Worm (Caenorhabditis elegans) whole organism, young adult: ENCODE measurements around the gene pccb-1.
A peak's percentile ranks its signal among the peaks of the same experiment; 100 is the strongest.

Experiments
- C06A6.2 ChIP-seq: fragments of 200-800 bp; sonication (Bioruptor generic); conservative IDR thresholded peaks from 2 replicates; pipeline ENCODE4 v1.3.6; 2022; ENCODE audit warnings: missing genetic modification characterization, missing compliant biosample characterization
- C17E4.6 ChIP-seq: fragments of 200-800 bp; sonication (Bioruptor generic); IDR thresholded peaks from 2 replicates; pipeline ENCODE4 v1.3.6; 2022; ENCODE audit warnings: missing genetic modification reagents, missing genetic modification characterization, missing compliant biosample characterization
- F10E7.11 ChIP-seq: sonication (generic microtip); optimal IDR thresholded peaks from 2 replicates; lab custom pipeline; 2017; ENCODE audit warnings: mild to moderate bottlenecking, missing genetic modification characterization, moderate library complexity, missing compliant biosample characterization
- F39B2.1 ChIP-seq: fragments of 200-800 bp; sonication (Bioruptor generic); IDR thresholded peaks from 2 replicates; pipeline ENCODE4 v1.3.6; 2022; ENCODE audit warnings: missing genetic modification reagents, missing genetic modification characterization, missing compliant biosample characterization
- F57A8.1 ChIP-seq: fragments of 200-800 bp; sonication (Bioruptor generic); optimal IDR thresholded peaks from 2 replicates; lab custom pipeline; 2018; ENCODE audit warnings: mild to moderate bottlenecking, missing genetic modification characterization, moderate library complexity, missing compliant biosample characterization
- F57C9.4 ChIP-seq: sonication (generic microtip); optimal IDR thresholded peaks from 2 replicates; lab custom pipeline; 2017; ENCODE audit warnings: mild to moderate bottlenecking, missing genetic modification characterization, missing compliant biosample characterization
- K11D2.4 ChIP-seq: fragments of 200-800 bp; sonication (Bioruptor generic); IDR thresholded peaks from 2 replicates; pipeline ENCODE4 v1.3.6; 2022; ENCODE audit warnings: missing genetic modification reagents, missing genetic modification characterization, missing compliant biosample characterization
- Y56A3A.18 ChIP-seq: fragments of 200-800 bp; sonication (Bioruptor generic); IDR thresholded peaks from 2 replicates; pipeline ENCODE4 v1.3.6; 2022; ENCODE audit warnings: missing genetic modification reagents, missing genetic modification characterization, missing compliant biosample characterization
- Y79H2A.3 ChIP-seq: fragments of 200-800 bp; sonication (Bioruptor generic); conservative IDR thresholded peaks from 2 replicates; pipeline ENCODE4 v1.3.6; 2022; ENCODE audit warnings: missing genetic modification reagents, missing genetic modification characterization, missing compliant biosample characterization
- Y95B8A.8 ChIP-seq: fragments of 200-800 bp; sonication (Bioruptor generic); IDR thresholded peaks from 2 replicates; pipeline ENCODE4 v1.3.6; 2022; ENCODE audit warnings: missing genetic modification reagents, missing genetic modification characterization, missing compliant biosample characterization
- ZK185.1 ChIP-seq: sonication (generic microtip); optimal IDR thresholded peaks from 2 replicates; lab custom pipeline; 2016; ENCODE audit warnings: mild to moderate bottlenecking, missing genetic modification characterization, missing compliant biosample characterization; ENCODE audit not compliant: poor library complexity, severe bottlenecking
- ama-1 ChIP-seq, 3 experiments: fragments of 150-350 bp in 1 of 3; sonication (generic microtip) in 2 of 3; optimal IDR thresholded peaks; 2 replicates each; lab custom pipeline; 2014 to 2018; ENCODE audit warnings: missing biosample characterization in 2 of 3, missing genetic modification characterization in 2 of 3, missing genetic modification reagents in 2 of 3
- cebp-1 ChIP-seq, 2 experiments: fragments of 200-800 bp in 1 of 2; sonication (Bioruptor generic) in 1 of 2; sonication (generic microtip) in 1 of 2; IDR thresholded peaks in 1 of 2; optimal IDR thresholded peaks in 1 of 2; 2 replicates each; pipeline versions ENCODE4 v1.3.6 to Lab custom; 2017 to 2022; ENCODE audit warnings: missing compliant biosample characterization in 2 of 2, missing genetic modification characterization in 2 of 2, mild to moderate bottlenecking in 1 of 2, missing genetic modification reagents in 1 of 2, moderate library complexity in 1 of 2
- ceh-27 ChIP-seq: fragments of 200-800 bp; sonication (Bioruptor generic); optimal IDR thresholded peaks from 2 replicates; lab custom pipeline; 2018; ENCODE audit warnings: mild to moderate bottlenecking, missing genetic modification characterization, moderate library complexity, missing compliant biosample characterization
- ceh-58 ChIP-seq: fragments of 200-800 bp; sonication (Bioruptor generic); IDR thresholded peaks from 2 replicates; pipeline ENCODE4 v1.3.6; 2022; ENCODE audit warnings: missing genetic modification characterization, missing compliant biosample characterization
- ceh-91 ChIP-seq: fragments of 200-800 bp; sonication (Bioruptor generic); IDR thresholded peaks from 2 replicates; pipeline ENCODE4 v1.3.6; 2022; ENCODE audit warnings: missing genetic modification reagents, missing genetic modification characterization, missing compliant biosample characterization
- die-1 ChIP-seq: sonication (generic microtip); optimal IDR thresholded peaks from 2 replicates; lab custom pipeline; 2016; ENCODE audit warnings: missing genotype, mild to moderate bottlenecking, missing genetic modification characterization, missing compliant biosample characterization
- dox-1 ChIP-seq: fragments of 200-800 bp; sonication (Bioruptor generic); IDR thresholded peaks from 2 replicates; pipeline ENCODE4 v1.3.6; 2022; ENCODE audit warnings: missing genetic modification reagents, missing genetic modification characterization, missing compliant biosample characterization
- egl-18 ChIP-seq: fragments of 200-800 bp; sonication (Bioruptor generic); IDR thresholded peaks from 2 replicates; pipeline ENCODE4 v1.3.6; 2022; ENCODE audit warnings: missing genetic modification reagents, missing genetic modification characterization, missing compliant biosample characterization
- gei-17 ChIP-seq: fragments of 200-800 bp; sonication (Bioruptor generic); optimal IDR thresholded peaks from 2 replicates; lab custom pipeline; 2018; ENCODE audit warnings: mild to moderate bottlenecking, missing genetic modification characterization, missing compliant biosample characterization
- hmg-20 ChIP-seq: fragments of 200-800 bp; sonication (Bioruptor generic); IDR thresholded peaks from 2 replicates; pipeline ENCODE4 v1.3.6; 2022; ENCODE audit warnings: missing genetic modification reagents, missing genetic modification characterization, missing compliant biosample characterization
- hsf-1 ChIP-seq: fragments of 200-800 bp; sonication (Bioruptor generic); IDR thresholded peaks from 2 replicates; pipeline ENCODE4 v1.3.6; 2022; ENCODE audit warnings: missing genetic modification reagents, missing genetic modification characterization, missing compliant biosample characterization
- lin-35 ChIP-seq, 3 experiments: fragments of 150-350 bp in 2 of 3; sonication (generic microtip) in 1 of 3; optimal IDR thresholded peaks; 2 replicates each; lab custom pipeline; 2014 to 2018; ENCODE audit warnings: missing biosample characterization in 3 of 3, missing genetic modification characterization in 3 of 3, missing genetic modification reagents in 3 of 3
- lin-40 ChIP-seq: sonication (generic microtip); optimal IDR thresholded peaks from 2 replicates; lab custom pipeline; 2016; ENCODE audit warnings: missing genetic modification characterization, mild to moderate bottlenecking, missing compliant biosample characterization, missing genotype, missing genetic modification reagents
- madf-10 ChIP-seq: sonication (generic microtip); optimal IDR thresholded peaks from 2 replicates; lab custom pipeline; 2016; ENCODE audit warnings: mild to moderate bottlenecking, missing genetic modification characterization, missing compliant biosample characterization
- madf-3 ChIP-seq: fragments of 200-800 bp; sonication (Bioruptor generic); IDR thresholded peaks from 2 replicates; pipeline ENCODE4 v1.3.6; 2022; ENCODE audit warnings: missing genetic modification reagents, missing genetic modification characterization, missing compliant biosample characterization
- mcd-1 ChIP-seq: fragments of 200-800 bp; sonication (Bioruptor generic); IDR thresholded peaks from 2 replicates; pipeline ENCODE4 v1.3.6; 2022; ENCODE audit warnings: missing genetic modification reagents, missing genetic modification characterization, missing compliant biosample characterization
- nfyb-1 ChIP-seq: fragments of 200-800 bp; sonication (Bioruptor generic); IDR thresholded peaks from 2 replicates; pipeline ENCODE4 v1.3.6; 2022; ENCODE audit warnings: missing genetic modification reagents, missing genetic modification characterization, missing compliant biosample characterization
- nhr-179 ChIP-seq: sonication (generic microtip); optimal IDR thresholded peaks from 2 replicates; lab custom pipeline; 2016; ENCODE audit warnings: mild to moderate bottlenecking, missing genetic modification characterization, missing compliant biosample characterization
- nhr-80 ChIP-seq: sonication (generic microtip); optimal IDR thresholded peaks from 2 replicates; lab custom pipeline; 2016; ENCODE audit warnings: missing genetic modification characterization, missing compliant biosample characterization
- rec-8 ChIP-seq, 2 experiments: sonication (generic microtip); optimal IDR thresholded peaks; 2 replicates each; lab custom pipeline; 2016; ENCODE audit warnings: mild to moderate bottlenecking in 2 of 2, missing genetic modification characterization in 2 of 2, missing genetic modification reagents in 2 of 2, missing genotype in 2 of 2, missing biosample characterization in 1 of 2, missing compliant biosample characterization in 1 of 2, moderate library complexity in 1 of 2
- repo-1 ChIP-seq: sonication (generic microtip); optimal IDR thresholded peaks from 2 replicates; lab custom pipeline; 2017; ENCODE audit warnings: mild to moderate bottlenecking, missing genetic modification characterization, missing compliant biosample characterization
- snpc-1.3 ChIP-seq: sonication (generic microtip); optimal IDR thresholded peaks from 2 replicates; lab custom pipeline; 2017; ENCODE audit warnings: missing genetic modification characterization, mild to moderate bottlenecking, missing compliant biosample characterization, antibody characterized with exemption, moderate library complexity, missing genotype, missing genetic modification reagents; ENCODE audit not compliant: insufficient read depth
- snpc-4 ChIP-seq, 5 experiments: fragments of 150-350 bp in 1 of 5; sonication (generic microtip) in 4 of 5; optimal IDR thresholded peaks; 2 replicates each; lab custom pipeline; 2014 to 2018; ENCODE audit warnings: missing genetic modification characterization in 5 of 5, missing biosample characterization in 3 of 5, antibody characterized with exemption in 2 of 5, mild to moderate bottlenecking in 2 of 5, missing compliant biosample characterization in 2 of 5, missing genotype in 2 of 5, moderate library complexity in 2 of 5, missing genetic modification reagents in 1 of 5
- somi-1 ChIP-seq: fragments of 200-800 bp; sonication (Bioruptor generic); optimal IDR thresholded peaks from 2 replicates; lab custom pipeline; 2018; ENCODE audit warnings: mild to moderate bottlenecking, missing genetic modification characterization, missing compliant biosample characterization
- zfh-2 ChIP-seq: fragments of 200-800 bp; sonication (Bioruptor generic); conservative IDR thresholded peaks from 2 replicates; pipeline ENCODE4 v1.3.6; 2022; ENCODE audit warnings: missing genetic modification reagents, missing genetic modification characterization, missing compliant biosample characterization
- zim-3 ChIP-seq: sonication (generic microtip); optimal IDR thresholded peaks from 2 replicates; lab custom pipeline; 2017; ENCODE audit warnings: mild to moderate bottlenecking, missing genetic modification characterization, moderate library complexity, missing compliant biosample characterization
- ztf-18 ChIP-seq: sonication (generic microtip); optimal IDR thresholded peaks from 2 replicates; lab custom pipeline; 2016; ENCODE audit warnings: missing genotype, mild to moderate bottlenecking, missing genetic modification characterization, missing compliant biosample characterization
- ztf-3 ChIP-seq: fragments of 200-800 bp; sonication (Bioruptor generic); optimal IDR thresholded peaks from 2 replicates; lab custom pipeline; 2018; ENCODE audit warnings: mild to moderate bottlenecking, missing genetic modification characterization, missing compliant biosample characterization

Gene pccb-1

DNA sequence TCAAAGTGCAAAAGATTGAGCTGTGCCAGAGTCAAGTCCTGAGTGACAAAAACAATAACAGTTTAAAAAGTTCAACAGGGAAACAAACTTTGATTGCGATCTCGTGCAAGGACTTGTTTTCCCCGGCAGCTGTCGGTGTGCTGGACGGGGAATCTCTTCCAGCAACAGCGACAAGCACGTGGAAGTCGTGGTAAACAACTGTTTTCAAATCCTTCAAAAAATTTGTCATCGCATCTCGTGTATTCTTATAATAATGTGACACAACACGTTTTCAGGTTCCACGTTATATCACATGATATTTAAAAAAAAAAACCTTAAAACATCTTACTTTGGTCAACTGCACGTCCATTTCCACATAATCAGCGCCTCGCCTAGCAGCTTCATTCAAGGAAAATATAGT lies 19.3 kb downstream of the pccb-1 start:
- TF ChIP-seq cebp-1 (GFP tag; IDR thresholded peaks at IDR 0.05; lab: Robert Waterston, UW) (no peak), cebp-1 (tag; optimal IDR thresholded peaks at IDR 0.05; lab: Kevin White, UChicago) (peak; percentile 47), C17E4.6 (GFP tag; lab: Robert Waterston, UW) (no peak), hsf-1 (0 out of 2 replicates have a peak, but pooled peaks have one; percentile 18), ZK185.1 (tag; lab: Kevin White, UChicago) (no peak), zfh-2 (GFP tag; lab: Robert Waterston, UW) (0 out of 2 replicates have a peak, but pooled peaks have one; percentile 28)
- TF ChIP-seq, all 124 proteins: peak for 3

DNA sequence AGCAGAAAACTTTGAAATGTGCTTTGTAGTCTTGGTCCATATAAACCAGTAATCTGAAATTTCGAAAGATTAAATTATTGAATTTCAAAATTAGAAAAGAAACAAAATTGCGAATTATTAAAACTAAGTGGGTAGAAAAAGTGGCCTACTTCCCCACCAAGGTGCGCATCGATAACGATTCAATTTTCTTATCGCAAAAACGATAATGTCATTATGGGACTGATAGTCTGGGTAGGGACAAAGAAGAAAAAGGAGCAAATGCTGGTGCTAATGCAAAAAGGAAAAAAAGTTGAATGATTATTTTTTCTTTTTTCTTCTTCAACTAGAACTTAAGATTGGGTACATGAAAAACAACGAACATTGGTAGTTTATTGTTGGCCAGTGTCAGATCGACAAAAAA lies 21.2 kb downstream of the pccb-1 start, which contains the start of gene gpcp-1:
Gene gpcp-1 (minus strand): TSS at position 53 of the 400 bp plus-strand sequence.
- TF ChIP-seq zim-3 (tag; lab: Kevin White, UChicago), result no peak
- TF ChIP-seq nhr-80 (tag; lab: Kevin White, UChicago), result peak; percentile 66
- 0 out of 2 replicates have a peak, but pooled peaks have one; percentile 22 for TF ChIP-seq dox-1 (GFP tag; lab: Robert Waterston, UW)
- TF ChIP-seq ZK185.1 (tag; lab: Kevin White, UChicago), result no peak

DNA sequence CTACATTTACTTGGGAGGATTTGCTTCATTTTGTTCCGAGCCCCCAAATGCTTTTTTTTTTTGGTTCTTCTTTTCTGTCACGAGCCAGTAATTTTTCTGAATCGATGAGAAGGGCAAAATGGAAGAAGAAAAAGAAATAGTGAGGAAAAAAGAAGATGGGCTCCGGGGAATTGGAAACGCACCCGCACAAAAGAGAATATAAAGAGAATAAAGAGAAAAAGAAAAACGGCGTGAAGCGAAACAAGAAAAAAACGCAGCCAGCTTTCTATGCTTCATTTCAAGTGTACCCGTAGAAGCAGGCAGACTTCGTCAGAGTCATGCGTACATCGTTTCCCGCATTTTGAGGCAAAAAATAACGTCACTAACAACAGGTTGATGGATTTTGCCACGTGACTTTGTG lies 21.7 kb downstream of the pccb-1 start:
- TF ChIP-seq egl-18 (GFP tag; lab: Robert Waterston, UW) (no peak), lin-35 (GFP tag; optimal IDR thresholded peaks at IDR 0.05; lab: Kevin White, UChicago) (peak in 1 of 3 experiments; percentile 47), ceh-91 (GFP tag; lab: Robert Waterston, UW) (no peak), die-1 (tag; lab: Kevin White, UChicago) (no peak), Y79H2A.3 (no peak), Y95B8A.8 (GFP tag; lab: Robert Waterston, UW) (no peak), hmg-20 (GFP tag; lab: Robert Waterston, UW) (no peak), ZK185.1 (tag; lab: Kevin White, UChicago) (peak; percentile 37), ztf-18 (no peak), F39B2.1 (GFP tag; lab: Robert Waterston, UW) (no peak), ztf-3 (GFP tag; lab: Kevin White, UChicago) (no peak)

DNA sequence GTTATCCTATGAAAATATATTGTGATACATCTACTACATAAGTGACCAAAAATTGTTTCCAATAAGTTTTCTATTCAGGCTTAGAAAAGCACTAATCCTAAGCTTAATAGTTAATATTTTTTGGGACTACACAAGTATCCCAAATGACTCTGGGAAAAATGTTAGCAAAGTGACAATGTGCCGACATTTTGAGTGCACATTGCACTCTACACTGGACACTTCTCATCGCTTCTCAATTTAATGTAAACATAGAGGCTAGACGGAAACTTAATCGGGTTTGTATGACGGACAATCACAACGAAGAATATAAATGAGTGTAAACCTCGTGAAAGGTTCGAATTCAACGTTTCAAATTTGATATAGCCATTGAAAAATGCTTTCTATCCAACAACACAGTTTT lies 22.3 kb downstream of the pccb-1 start:
- TF ChIP-seq ceh-58, result no peak
- no peak for TF ChIP-seq hsf-1
- no peak for TF ChIP-seq ceh-27
- TF ChIP-seq ZK185.1 (tag; lab: Kevin White, UChicago), result peak; percentile 64
- TF ChIP-seq gei-17 (GFP tag; lab: Kevin White, UChicago), result peak; percentile 43
- peak; percentile 57 for TF ChIP-seq somi-1 (GFP tag; lab: Kevin White, UChicago)
- peak; percentile 54 for TF ChIP-seq C06A6.2 (GFP tag; lab: Robert Waterston, UW)
- TF ChIP-seq madf-10, result peak; percentile 19
- peak; percentile 69; the same call in 1 of the 2 replicates for TF ChIP-seq madf-3 (GFP tag; lab: Robert Waterston, UW)
- 0 out of 2 replicates have a peak, but pooled peaks have one; percentile 9 for TF ChIP-seq Y56A3A.18
- TF ChIP-seq cebp-1 (GFP tag; IDR thresholded peaks at IDR 0.05; lab: Robert Waterston, UW), result no peak
- TF ChIP-seq cebp-1 (tag; optimal IDR thresholded peaks at IDR 0.05; lab: Kevin White, UChicago), result peak; percentile 26
- peak; percentile 55 for TF ChIP-seq lin-40 (tag; lab: Kevin White, UChicago)
- TF ChIP-seq nfyb-1, result no peak; the same call in 1 of the 2 replicates
- no peak; the same call in 1 of the 2 replicates for TF ChIP-seq mcd-1 (GFP tag; lab: Robert Waterston, UW)
- peak in 1 of 3 experiments; percentile 83 for TF ChIP-seq lin-35 (GFP tag; optimal IDR thresholded peaks at IDR 0.05; lab: Kevin White, UChicago)
- TF ChIP-seq F10E7.11 (tag; lab: Kevin White, UChicago), result no peak
- TF ChIP-seq ama-1 (optimal IDR thresholded peaks at IDR 0.05; lab: Kevin White, UChicago), result peak; percentile 95
- TF ChIP-seq ama-1 (GFP tag; optimal IDR thresholded peaks at IDR 0.05; lab: Kevin White, UChicago), result peak in 1 of 2 experiments; percentile 36
- peak; percentile 64; the same call in 1 of the 2 replicates for TF ChIP-seq K11D2.4 (GFP tag; lab: Robert Waterston, UW)
- no peak for TF ChIP-seq F57A8.1 (GFP tag; lab: Kevin White, UChicago)
- no peak for TF ChIP-seq nhr-179 (tag; lab: Kevin White, UChicago)
- TF ChIP-seq snpc-1.3 (tag; lab: Kevin White, UChicago), result peak; percentile 2
- no peak for TF ChIP-seq snpc-4 (GFP tag; optimal IDR thresholded peaks at IDR 0.05; lab: Kevin White, UChicago)
- peak in 1 of 4 experiments; percentile 37 for TF ChIP-seq snpc-4 (tag; optimal IDR thresholded peaks at IDR 0.05; lab: Kevin White, UChicago)
- TF ChIP-seq repo-1 (tag; lab: Kevin White, UChicago), result peak; percentile 80
- no peak for TF ChIP-seq F57C9.4 (tag; lab: Kevin White, UChicago)
- no peak for TF ChIP-seq rec-8 (tag; optimal IDR thresholded peaks at IDR 0.05; lab: Kevin White, UChicago)
